Worm (Caenorhabditis elegans) whole organism, young adult: Measurements from ENCODE around the gene K01G5.8.

Experiments
- B0261.1 ChIP-seq: sonication (generic microtip); optimal IDR thresholded peaks from 2 replicates; lab custom pipeline; 2016; ENCODE audit warnings: mild to moderate bottlenecking, missing genetic modification characterization, moderate library complexity, missing compliant biosample characterization
- F22D6.2 ChIP-seq: sonication (generic microtip); optimal IDR thresholded peaks from 2 replicates; lab custom pipeline; 2016; ENCODE audit warnings: mild to moderate bottlenecking, missing genetic modification characterization, missing compliant biosample characterization
- F52B5.7 ChIP-seq: sonication (generic microtip); optimal IDR thresholded peaks from 2 replicates; lab custom pipeline; 2016; ENCODE audit warnings: mild to moderate bottlenecking, missing genetic modification characterization, missing compliant biosample characterization
- Y79H2A.3 ChIP-seq: fragments of 200-800 bp; sonication (Bioruptor generic); conservative IDR thresholded peaks from 2 replicates; pipeline ENCODE4 v1.3.6; 2022; ENCODE audit warnings: missing genetic modification reagents, missing genetic modification characterization, missing compliant biosample characterization
- dpl-1 ChIP-seq: fragments of 150-350 bp; optimal IDR thresholded peaks from 2 replicates; lab custom pipeline; 2014; ENCODE audit warnings: missing biosample characterization, missing genetic modification reagents, missing genetic modification characterization
- nhr-90 ChIP-seq: sonication (generic microtip); optimal IDR thresholded peaks from 2 replicates; lab custom pipeline; 2016; ENCODE audit warnings: missing genotype, mild to moderate bottlenecking, missing genetic modification characterization, missing compliant biosample characterization
- unc-130 ChIP-seq: sonication (generic microtip); optimal IDR thresholded peaks from 2 replicates; lab custom pipeline; 2016; ENCODE audit warnings: missing genetic modification reagents, missing genetic modification characterization, missing compliant biosample characterization
- unc-62 ChIP-seq: fragments of 150-350 bp; optimal IDR thresholded peaks from 2 replicates; lab custom pipeline; 2014; ENCODE audit warnings: missing biosample characterization, missing genetic modification reagents, missing genetic modification characterization

ce11 chrIII:10704499-10704898, 36.1 kb downstream of the K01G5.8 start:
- TF ChIP-seq dpl-1 (GFP tag; lab: Kevin White, UChicago), result no peak
- TF ChIP-seq unc-62, result no peak
- TF ChIP-seq Y79H2A.3, result no peak
- no peak for TF ChIP-seq F52B5.7 (tag; lab: Kevin White, UChicago)
- TF ChIP-seq F22D6.2 (tag; lab: Kevin White, UChicago), result no peak
- TF ChIP-seq B0261.1 (tag; lab: Kevin White, UChicago), result no peak
- TF ChIP-seq unc-130, result no peak
- TF ChIP-seq nhr-90 (tag; lab: Kevin White, UChicago), result no peak
